Worm (Caenorhabditis elegans) whole organism, L3 larva: ENCODE measurements around the gene R09E10.13.

Source experiments
- R02D3.7 ChIP-seq: fragments of 150-350 bp; optimal IDR thresholded peaks from 2 replicates; lab custom pipeline; 2014; ENCODE audit warnings: missing biosample characterization, missing genetic modification characterization
- ZK546.5 ChIP-seq: sonication (generic microtip); optimal IDR thresholded peaks from 2 replicates; lab custom pipeline; 2017; ENCODE audit warnings: missing biosample characterization, missing genetic modification characterization
- aly-2 ChIP-seq: fragments of 150-350 bp; optimal IDR thresholded peaks from 2 replicates; lab custom pipeline; 2014; ENCODE audit warnings: missing biosample characterization, missing genetic modification characterization
- ama-1 ChIP-seq: fragments of 150-350 bp; optimal IDR thresholded peaks from 2 replicates; lab custom pipeline; 2018
- ceh-16 ChIP-seq: sonication (generic microtip); optimal IDR thresholded peaks from 2 replicates; lab custom pipeline; 2017; ENCODE audit warnings: missing biosample characterization, missing genetic modification characterization
- ceh-28 ChIP-seq: fragments of 150-350 bp; optimal IDR thresholded peaks from 2 replicates; lab custom pipeline; 2014; ENCODE audit warnings: missing biosample characterization, missing genetic modification reagents, missing genetic modification characterization
- ceh-82 ChIP-seq: fragments of 150-350 bp; optimal IDR thresholded peaks from 2 replicates; lab custom pipeline; 2014; ENCODE audit warnings: missing biosample characterization, missing genetic modification characterization
- ceh-9 ChIP-seq: sonication (generic microtip); optimal IDR thresholded peaks from 2 replicates; lab custom pipeline; 2018; ENCODE audit warnings: missing biosample characterization, missing genetic modification characterization
- daf-12 ChIP-seq: fragments of 150-350 bp; optimal IDR thresholded peaks from 2 replicates; lab custom pipeline; 2014; ENCODE audit warnings: missing biosample characterization, missing genetic modification reagents, missing genetic modification characterization
- egl-27 ChIP-seq: sonication (generic microtip); optimal IDR thresholded peaks from 4 replicates; lab custom pipeline; 2017; ENCODE audit warnings: missing biosample characterization, missing genetic modification reagents, missing genetic modification characterization
- egl-5 ChIP-seq: fragments of 150-350 bp; optimal IDR thresholded peaks from 2 replicates; lab custom pipeline; 2017; ENCODE audit warnings: missing biosample characterization, missing genetic modification reagents, missing genetic modification characterization, inconsistent platforms
- elt-1 ChIP-seq: fragments of 150-350 bp; optimal IDR thresholded peaks from 2 replicates; lab custom pipeline; 2014; ENCODE audit warnings: missing biosample characterization, missing genetic modification characterization
- elt-2 ChIP-seq: sonication (generic microtip); optimal IDR thresholded peaks from 2 replicates; lab custom pipeline; 2016; ENCODE audit warnings: missing genetic modification reagents, mild to moderate bottlenecking, missing genetic modification characterization, missing compliant biosample characterization
- elt-3 ChIP-seq, 3 experiments: fragments of 150-350 bp in 1 of 3; sonication (generic microtip) in 2 of 3; optimal IDR thresholded peaks; 2 replicates in 2 of 3; 4 replicates in 1 of 3; lab custom pipeline; 2014 to 2017; ENCODE audit warnings: missing biosample characterization in 3 of 3, missing genetic modification characterization in 3 of 3
- eor-1 ChIP-seq, 2 experiments: fragments of 150-350 bp; optimal IDR thresholded peaks; 2 replicates each; lab custom pipeline; 2014 to 2018; ENCODE audit warnings: missing biosample characterization in 2 of 2, missing genetic modification characterization in 2 of 2
- fkh-10 ChIP-seq: sonication (generic microtip); optimal IDR thresholded peaks from 2 replicates; lab custom pipeline; 2017; ENCODE audit warnings: missing biosample characterization, missing genetic modification reagents, missing genetic modification characterization
- fkh-2 ChIP-seq: fragments of 150-350 bp; optimal IDR thresholded peaks from 2 replicates; lab custom pipeline; 2014; ENCODE audit warnings: missing biosample characterization, missing genetic modification reagents, missing genetic modification characterization
- fos-1 ChIP-seq: fragments of 150-350 bp; optimal IDR thresholded peaks from 2 replicates; lab custom pipeline; 2014; ENCODE audit warnings: missing biosample characterization, missing genetic modification characterization
- hmg-11 ChIP-seq: sonication (generic microtip); optimal IDR thresholded peaks from 2 replicates; lab custom pipeline; 2016; ENCODE audit warnings: missing genetic modification characterization, missing compliant biosample characterization
- jun-1 ChIP-seq: fragments of 150-350 bp; optimal IDR thresholded peaks from 2 replicates; lab custom pipeline; 2014; ENCODE audit warnings: missing biosample characterization, missing genetic modification reagents, missing genetic modification characterization
- lin-15B ChIP-seq: fragments of 150-350 bp; optimal IDR thresholded peaks from 2 replicates; lab custom pipeline; 2014; ENCODE audit warnings: missing biosample characterization, missing genetic modification characterization
- lin-39 ChIP-seq: fragments of 150-350 bp; optimal IDR thresholded peaks from 2 replicates; lab custom pipeline; 2018; ENCODE audit warnings: missing biosample characterization, missing genetic modification reagents, missing genetic modification characterization
- lsy-12 ChIP-seq: sonication (generic microtip); optimal IDR thresholded peaks from 2 replicates; lab custom pipeline; 2016; ENCODE audit warnings: mild to moderate bottlenecking, missing genetic modification characterization, missing compliant biosample characterization
- mdl-1 ChIP-seq: fragments of 150-350 bp; optimal IDR thresholded peaks from 2 replicates; lab custom pipeline; 2014; ENCODE audit warnings: missing biosample characterization, missing genetic modification characterization
- mml-1 ChIP-seq: fragments of 150-350 bp; sonication (generic microtip); optimal IDR thresholded peaks from 3 replicates; lab custom pipeline; 2014; ENCODE audit warnings: missing biosample characterization, missing genetic modification characterization
- nfya-1 ChIP-seq: sonication (generic microtip); optimal IDR thresholded peaks from 2 replicates; lab custom pipeline; 2017; ENCODE audit warnings: missing genetic modification characterization, mild to moderate bottlenecking, missing compliant biosample characterization, antibody characterized with exemption, moderate library complexity; ENCODE audit not compliant: insufficient read depth
- nhr-11 ChIP-seq: fragments of 150-350 bp; optimal IDR thresholded peaks from 2 replicates; lab custom pipeline; 2014; ENCODE audit warnings: missing biosample characterization, missing genetic modification characterization
- nhr-12 ChIP-seq: fragments of 150-350 bp; optimal IDR thresholded peaks from 2 replicates; lab custom pipeline; 2014; ENCODE audit warnings: missing biosample characterization, missing genetic modification characterization
- nhr-23 ChIP-seq: fragments of 150-350 bp; optimal IDR thresholded peaks from 2 replicates; lab custom pipeline; 2014; ENCODE audit warnings: missing biosample characterization, missing genetic modification reagents, missing genetic modification characterization
- nhr-237 ChIP-seq: fragments of 150-350 bp; optimal IDR thresholded peaks from 2 replicates; lab custom pipeline; 2014; ENCODE audit warnings: missing biosample characterization, missing genetic modification characterization
- nhr-25 ChIP-seq: sonication (generic microtip); optimal IDR thresholded peaks from 2 replicates; lab custom pipeline; 2017; ENCODE audit warnings: missing biosample characterization, missing genetic modification characterization
- nhr-28 ChIP-seq: fragments of 150-350 bp; optimal IDR thresholded peaks from 2 replicates; lab custom pipeline; 2014; ENCODE audit warnings: missing biosample characterization, missing genetic modification characterization
- nhr-43 ChIP-seq: sonication (generic microtip); optimal IDR thresholded peaks from 2 replicates; lab custom pipeline; 2016; ENCODE audit warnings: mild to moderate bottlenecking, missing genetic modification characterization, missing compliant biosample characterization; ENCODE audit not compliant: poor library complexity, severe bottlenecking
- nhr-67 ChIP-seq: fragments of 150-350 bp; optimal IDR thresholded peaks from 2 replicates; lab custom pipeline; 2014; ENCODE audit warnings: missing biosample characterization, missing genetic modification characterization
- nhr-76 ChIP-seq: fragments of 150-350 bp; sonication (generic microtip); optimal IDR thresholded peaks from 5 replicates; lab custom pipeline; 2014; ENCODE audit warnings: missing biosample characterization, missing genetic modification characterization
- nhr-77 ChIP-seq: fragments of 150-350 bp; optimal IDR thresholded peaks from 2 replicates; lab custom pipeline; 2014; ENCODE audit warnings: missing biosample characterization, missing genetic modification characterization
- pha-4 ChIP-seq: fragments of 150-350 bp; optimal IDR thresholded peaks from 2 replicates; lab custom pipeline; 2014; ENCODE audit warnings: missing biosample characterization, missing genetic modification reagents, missing genetic modification characterization
- pqm-1 ChIP-seq: fragments of 150-350 bp; optimal IDR thresholded peaks from 2 replicates; lab custom pipeline; 2017; ENCODE audit warnings: missing biosample characterization, missing genetic modification characterization, inconsistent platforms
- sea-2 ChIP-seq: fragments of 150-350 bp; sonication (generic microtip); optimal IDR thresholded peaks from 4 replicates; lab custom pipeline; 2014; ENCODE audit warnings: missing biosample characterization, missing genetic modification reagents, missing genetic modification characterization
- skn-1 ChIP-seq: fragments of 150-350 bp; optimal IDR thresholded peaks from 2 replicates; lab custom pipeline; 2014; ENCODE audit warnings: missing biosample characterization, missing genetic modification characterization
- snpc-4 ChIP-seq: fragments of 150-350 bp; optimal IDR thresholded peaks from 2 replicates; lab custom pipeline; 2014; ENCODE audit warnings: missing biosample characterization, missing genetic modification characterization
- tbx-2 ChIP-seq: sonication (generic microtip); optimal IDR thresholded peaks from 2 replicates; lab custom pipeline; 2016; ENCODE audit warnings: mild to moderate bottlenecking, missing genetic modification characterization, missing compliant biosample characterization
- unc-39 ChIP-seq: sonication (generic microtip); optimal IDR thresholded peaks from 4 replicates; lab custom pipeline; 2017; ENCODE audit warnings: missing biosample characterization, missing genetic modification characterization
- unc-62 ChIP-seq: fragments of 150-350 bp; sonication (generic microtip); optimal IDR thresholded peaks from 4 replicates; lab custom pipeline; 2014; ENCODE audit warnings: missing biosample characterization, missing genetic modification reagents, missing genetic modification characterization
- zag-1 ChIP-seq: fragments of 150-350 bp; optimal IDR thresholded peaks from 2 replicates; lab custom pipeline; 2014; ENCODE audit warnings: missing biosample characterization, missing genetic modification characterization
- ztf-11 ChIP-seq: fragments of 150-350 bp; optimal IDR thresholded peaks from 2 replicates; lab custom pipeline; 2014; ENCODE audit warnings: missing biosample characterization, missing genetic modification characterization
- ztf-4 ChIP-seq: fragments of 150-350 bp; optimal IDR thresholded peaks from 2 replicates; lab custom pipeline; 2014; ENCODE audit warnings: missing biosample characterization, missing genetic modification characterization

Gene R09E10.13

DNA sequence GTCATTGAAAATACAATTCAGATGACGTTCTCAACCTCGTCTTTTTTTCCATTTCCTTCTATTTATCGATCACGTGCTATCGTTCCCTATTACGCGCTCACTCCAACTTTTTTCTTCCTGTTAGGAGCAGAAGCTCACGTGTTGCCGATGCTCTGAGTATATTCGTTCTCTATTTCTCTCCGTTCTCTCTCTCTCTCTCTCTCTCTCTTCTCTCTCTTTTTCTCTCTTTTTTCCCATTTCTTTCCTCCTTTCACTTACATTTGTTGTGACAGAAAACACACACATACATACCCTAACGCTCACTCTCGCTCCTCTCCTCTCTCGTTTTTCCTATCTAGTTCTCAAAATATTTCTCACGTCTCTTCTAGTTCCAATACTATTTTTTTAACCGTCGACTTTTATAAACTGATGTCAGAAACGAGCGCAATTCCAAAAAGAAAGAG is 42.6 kb downstream of the R09E10.13 start:
- TF ChIP-seq egl-27 (tag; lab: Kevin White, UChicago) (no peak), mdl-1 (tag; lab: Kevin White, UChicago) (peak; percentile 94), pha-4 (peak; percentile 93), aly-2 (tag; lab: Kevin White, UChicago) (no peak), lin-39 (tag; lab: Kevin White, UChicago) (peak; percentile 64), zag-1 (tag; lab: Kevin White, UChicago) (no peak), fos-1 (tag; lab: Kevin White, UChicago) (peak; percentile 2), snpc-4 (peak; percentile 82), ztf-4 (peak; percentile 38), unc-39 (tag; lab: Kevin White, UChicago) (no peak), lin-15B (tag; lab: Kevin White, UChicago) (peak; percentile 57), elt-3 (tag; optimal IDR thresholded peaks at IDR 0.05; lab: Kevin White, UChicago) (no peak), unc-62 (GFP tag; lab: Kevin White, UChicago) (peak; percentile 55), ceh-16 (tag; lab: Kevin White, UChicago) (no peak), ceh-28 (tag; lab: Kevin White, UChicago) (peak; percentile 74), R02D3.7 (tag; lab: Kevin White, UChicago) (peak; percentile 39), mml-1 (no peak), nhr-12 (tag; lab: Kevin White, UChicago) (no peak), nhr-28 (tag; lab: Kevin White, UChicago) (no peak), ceh-9 (tag; lab: Kevin White, UChicago) (no peak), nhr-11 (peak; percentile 75), eor-1 (tag; optimal IDR thresholded peaks at IDR 0.05; lab: Kevin White, UChicago) (no peak), nhr-77 (no peak), nhr-25 (tag; lab: Kevin White, UChicago) (peak; percentile 43), nhr-76 (tag; lab: Kevin White, UChicago) (no peak), ztf-11 (no peak), hmg-11 (tag; lab: Kevin White, UChicago) (peak; percentile 81), nhr-23 (tag; lab: Kevin White, UChicago) (peak; percentile 52), ZK546.5 (no peak), fkh-10 (GFP tag; lab: Kevin White, UChicago) (peak; percentile 93), lsy-12 (tag; lab: Kevin White, UChicago) (peak; percentile 70), elt-2 (tag; lab: Kevin White, UChicago) (peak; percentile 93), sea-2 (GFP tag; lab: Kevin White, UChicago) (no peak), skn-1 (tag; lab: Kevin White, UChicago) (peak; percentile 87), nhr-67 (no peak), elt-1 (tag; lab: Kevin White, UChicago) (peak; percentile 75), nfya-1 (tag; lab: Kevin White, UChicago) (peak; percentile 86), nhr-43 (peak; percentile 25), daf-12 (tag; lab: Kevin White, UChicago) (no peak), tbx-2 (tag; lab: Kevin White, UChicago) (peak; percentile 67), ama-1 (no peak), pqm-1 (tag; lab: Kevin White, UChicago) (peak; percentile 92), fkh-2 (peak; percentile 12), nhr-237 (tag; lab: Kevin White, UChicago) (no peak), jun-1 (tag; lab: Kevin White, UChicago) (peak; percentile 97), ceh-82 (tag; lab: Kevin White, UChicago) (no peak), egl-5 (tag; lab: Kevin White, UChicago) (peak; percentile 46)
- TF ChIP-seq, all 47 proteins: peak for 26
